Worm (Caenorhabditis elegans): Measurements from ENCODE around the gene T19C3.2.

- TF ChIP-seq ztf-11 (tag; optimal IDR thresholded peaks at IDR 0.05) = no peak
- TF ChIP-seq pha-4 (tag; optimal IDR thresholded peaks at IDR 0.05) = no peak
Observed at ce11 chrIII:658357-658756, 41.0 kb upstream of the T19C3.2 start, which contains the start of gene C09F5.1.
